Worm (Caenorhabditis elegans) whole organism, L4 larva: Measurements from ENCODE around the gene vps-18.

Source experiments
- D1046.2 ChIP-seq: fragments of 200-800 bp; sonication (Bioruptor generic); IDR thresholded peaks from 2 replicates; pipeline ENCODE4 v1.3.6; 2022; ENCODE audit warnings: missing genetic modification characterization, missing compliant biosample characterization
- F26F4.8 ChIP-seq: fragments of 200-800 bp; sonication (Bioruptor generic); conservative IDR thresholded peaks from 2 replicates; pipeline ENCODE4 v1.3.6; 2022; ENCODE audit warnings: missing genetic modification characterization, missing compliant biosample characterization
- F44E2.7 ChIP-seq: fragments of 200-800 bp; sonication (Bioruptor generic); IDR thresholded peaks from 2 replicates; pipeline ENCODE4 v2.1.2; 2022; ENCODE audit warnings: missing genetic modification characterization, missing compliant biosample characterization
- T20F7.1 ChIP-seq: fragments of 200-800 bp; sonication (Bioruptor generic); optimal IDR thresholded peaks from 2 replicates; lab custom pipeline; 2018; ENCODE audit warnings: mild to moderate bottlenecking, missing genetic modification characterization, missing compliant biosample characterization
- Y105C5A.15 ChIP-seq: fragments of 200-800 bp; sonication (Bioruptor generic); IDR thresholded peaks from 2 replicates; pipeline ENCODE4 v1.3.6; 2022; ENCODE audit warnings: missing genetic modification characterization, missing compliant biosample characterization
- Y5F2A.4 ChIP-seq: fragments of 200-800 bp; sonication (Bioruptor generic); optimal IDR thresholded peaks from 2 replicates; lab custom pipeline; 2018; ENCODE audit warnings: mild to moderate bottlenecking, missing genetic modification characterization, missing compliant biosample characterization
- ZK337.2 ChIP-seq: fragments of 200-800 bp; sonication (Bioruptor generic); IDR thresholded peaks from 2 replicates; pipeline ENCODE4 v1.3.6; 2022; ENCODE audit warnings: missing genetic modification reagents, missing genetic modification characterization, missing compliant biosample characterization
- ZK546.5 ChIP-seq, 2 experiments: sonication (generic microtip); optimal IDR thresholded peaks; 2 replicates each; lab custom pipeline; 2017; ENCODE audit warnings: missing biosample characterization in 2 of 2, missing genetic modification characterization in 2 of 2
- aha-1 ChIP-seq: fragments of 150-350 bp; peaks from one replicate; lab custom pipeline; 2014; ENCODE audit warnings: missing biosample characterization, missing genetic modification characterization
- aly-2 ChIP-seq: sonication (generic microtip); optimal IDR thresholded peaks from 2 replicates; lab custom pipeline; 2018; ENCODE audit warnings: missing biosample characterization, missing genetic modification characterization
- ceh-20 ChIP-seq: fragments of 200-800 bp; sonication (Bioruptor generic); IDR thresholded peaks from 2 replicates; pipeline ENCODE4 v1.3.6; 2022; ENCODE audit warnings: missing genetic modification reagents, missing genetic modification characterization, missing compliant biosample characterization
- ceh-82 ChIP-seq: sonication (generic microtip); optimal IDR thresholded peaks from 2 replicates; lab custom pipeline; 2017; ENCODE audit warnings: missing biosample characterization, missing genetic modification characterization
- daf-19 ChIP-seq: fragments of 200-800 bp; sonication (Bioruptor generic); conservative IDR thresholded peaks from 2 replicates; pipeline ENCODE4 v1.3.6; 2022; ENCODE audit warnings: missing genetic modification characterization, missing compliant biosample characterization
- daf-8 ChIP-seq: fragments of 200-800 bp; sonication (Bioruptor generic); IDR thresholded peaks from 2 replicates; pipeline ENCODE4 v1.3.6; 2022; ENCODE audit warnings: missing genetic modification characterization, missing compliant biosample characterization
- dmd-8 ChIP-seq: fragments of 200-800 bp; sonication (Bioruptor generic); IDR thresholded peaks from 2 replicates; pipeline ENCODE4 v1.3.6; 2022; ENCODE audit warnings: missing genetic modification characterization, missing compliant biosample characterization
- dmd-9 ChIP-seq: fragments of 200-800 bp; sonication (Bioruptor generic); IDR thresholded peaks from 2 replicates; pipeline ENCODE4 v1.3.6; 2022; ENCODE audit warnings: missing genetic modification reagents, missing genetic modification characterization, missing compliant biosample characterization
- dpl-1 ChIP-seq: fragments of 150-350 bp; optimal IDR thresholded peaks from 2 replicates; lab custom pipeline; 2014; ENCODE audit warnings: missing biosample characterization, missing genetic modification reagents, missing genetic modification characterization
- fkh-10 ChIP-seq: fragments of 150-350 bp; optimal IDR thresholded peaks from 2 replicates; lab custom pipeline; 2014; ENCODE audit warnings: missing biosample characterization, missing genetic modification reagents, missing genetic modification characterization
- fos-1 ChIP-seq: fragments of 150-350 bp; optimal IDR thresholded peaks from 2 replicates; lab custom pipeline; 2014; ENCODE audit warnings: missing biosample characterization, missing genetic modification characterization
- gei-8 ChIP-seq: fragments of 200-800 bp; sonication (Bioruptor generic); optimal IDR thresholded peaks from 2 replicates; lab custom pipeline; 2018; ENCODE audit warnings: mild to moderate bottlenecking, missing genetic modification characterization, missing compliant biosample characterization
- hif-1 ChIP-seq, 2 experiments: sonication (generic microtip); optimal IDR thresholded peaks; 2 replicates each; lab custom pipeline; 2016 to 2017; ENCODE audit warnings: missing compliant biosample characterization in 2 of 2, missing genetic modification characterization in 2 of 2, missing genetic modification reagents in 2 of 2, missing genotype in 2 of 2, mild to moderate bottlenecking in 1 of 2
- hlh-11 ChIP-seq: fragments of 200-800 bp; sonication (Bioruptor generic); optimal IDR thresholded peaks from 2 replicates; lab custom pipeline; 2018; ENCODE audit warnings: mild to moderate bottlenecking, missing genetic modification characterization, missing compliant biosample characterization
- hlh-30 ChIP-seq: sonication (generic microtip); optimal IDR thresholded peaks from 2 replicates; lab custom pipeline; 2017; ENCODE audit warnings: antibody characterized with exemption, mild to moderate bottlenecking, missing genetic modification characterization, missing compliant biosample characterization; ENCODE audit not compliant: insufficient read depth
- lin-1 ChIP-seq: fragments of 200-800 bp; sonication (Bioruptor generic); IDR thresholded peaks from 2 replicates; pipeline ENCODE4 v1.3.6; 2022; ENCODE audit warnings: missing genetic modification reagents, missing genetic modification characterization, missing compliant biosample characterization
- lin-13 ChIP-seq: fragments of 150-350 bp; optimal IDR thresholded peaks from 2 replicates; lab custom pipeline; 2014; ENCODE audit warnings: missing biosample characterization, missing genetic modification reagents, missing genetic modification characterization
- lin-29 ChIP-seq: fragments of 200-800 bp; sonication (Bioruptor generic); IDR thresholded peaks from 2 replicates; pipeline ENCODE4 v1.3.6; 2022; ENCODE audit warnings: missing genetic modification reagents, missing genetic modification characterization, missing compliant biosample characterization
- lsy-2 ChIP-seq, 2 experiments: fragments of 150-350 bp in 1 of 2; sonication (generic microtip) in 1 of 2; optimal IDR thresholded peaks; 2 replicates each; lab custom pipeline; 2014 to 2017; ENCODE audit warnings: missing biosample characterization in 2 of 2, missing genetic modification characterization in 2 of 2
- mdl-1 ChIP-seq, 2 experiments: fragments of 150-350 bp in 1 of 2; sonication (generic microtip) in 1 of 2; optimal IDR thresholded peaks; 2 replicates each; lab custom pipeline; 2014 to 2017; ENCODE audit warnings: missing biosample characterization in 2 of 2, missing genetic modification characterization in 2 of 2
- mdt-29 ChIP-seq: fragments of 200-800 bp; sonication (Bioruptor generic); IDR thresholded peaks from 2 replicates; pipeline ENCODE4 v1.3.6; 2022; ENCODE audit warnings: missing genetic modification reagents, missing genetic modification characterization, missing compliant biosample characterization
- mep-1 ChIP-seq: fragments of 150-350 bp; sonication (generic microtip); optimal IDR thresholded peaks from 3 replicates; lab custom pipeline; 2014; ENCODE audit warnings: missing biosample characterization, missing genetic modification characterization
- mxl-2 ChIP-seq: fragments of 200-800 bp; sonication (Bioruptor generic); conservative IDR thresholded peaks from 2 replicates; pipeline ENCODE4 v1.3.6; 2022; ENCODE audit warnings: missing genetic modification reagents, missing genetic modification characterization, missing compliant biosample characterization
- nhr-111 ChIP-seq: fragments of 200-800 bp; sonication (Bioruptor generic); optimal IDR thresholded peaks from 2 replicates; lab custom pipeline; 2018; ENCODE audit warnings: mild to moderate bottlenecking, missing genetic modification characterization, missing compliant biosample characterization
- nhr-25 ChIP-seq: sonication (generic microtip); optimal IDR thresholded peaks from 2 replicates; lab custom pipeline; 2017; ENCODE audit warnings: missing genetic modification characterization, mild to moderate bottlenecking, missing compliant biosample characterization, antibody characterized with exemption, moderate library complexity, borderline replicate concordance; ENCODE audit not compliant: insufficient read depth
- nhr-41 ChIP-seq: fragments of 200-800 bp; sonication (Bioruptor generic); IDR thresholded peaks from 2 replicates; pipeline ENCODE4 v1.3.6; 2022; ENCODE audit warnings: missing genetic modification reagents, missing genetic modification characterization, missing compliant biosample characterization
- nhr-48 ChIP-seq: sonication (generic microtip); optimal IDR thresholded peaks from 2 replicates; lab custom pipeline; 2016; ENCODE audit warnings: mild to moderate bottlenecking, missing genetic modification characterization, missing compliant biosample characterization
- nhr-6 ChIP-seq: fragments of 150-350 bp; optimal IDR thresholded peaks from 2 replicates; lab custom pipeline; 2014; ENCODE audit warnings: missing biosample characterization, missing genetic modification characterization
- nhr-77 ChIP-seq: fragments of 150-350 bp; optimal IDR thresholded peaks from 2 replicates; lab custom pipeline; 2014; ENCODE audit warnings: missing biosample characterization, missing genetic modification characterization
- pha-4 ChIP-seq, 2 experiments: fragments of 150-350 bp in 1 of 2; fragments of 200-800 bp in 1 of 2; sonication (Bioruptor generic) in 1 of 2; IDR thresholded peaks in 1 of 2; optimal IDR thresholded peaks in 1 of 2; 2 replicates each; pipeline versions ENCODE4 v1.3.6 to Lab custom; 2014 to 2022; ENCODE audit warnings: missing genetic modification characterization in 2 of 2, missing genetic modification reagents in 2 of 2, missing biosample characterization in 1 of 2, missing compliant biosample characterization in 1 of 2
- php-3 ChIP-seq: fragments of 200-800 bp; sonication (Bioruptor generic); IDR thresholded peaks from 2 replicates; pipeline ENCODE4 v1.3.6; 2022; ENCODE audit warnings: missing genetic modification reagents, missing genetic modification characterization, missing compliant biosample characterization
- saeg-2 ChIP-seq: fragments of 200-800 bp; sonication (Bioruptor generic); IDR thresholded peaks from 2 replicates; pipeline ENCODE4 v1.3.6; 2022; ENCODE audit warnings: missing genetic modification reagents, missing genetic modification characterization, missing compliant biosample characterization
- sdz-12 ChIP-seq: fragments of 200-800 bp; sonication (Bioruptor generic); optimal IDR thresholded peaks from 2 replicates; lab custom pipeline; 2018; ENCODE audit warnings: mild to moderate bottlenecking, missing genetic modification characterization, missing compliant biosample characterization
- skn-1 ChIP-seq: fragments of 150-350 bp; optimal IDR thresholded peaks from 2 replicates; lab custom pipeline; 2014; ENCODE audit warnings: missing biosample characterization, missing genetic modification characterization
- spr-1 ChIP-seq: sonication (generic microtip); optimal IDR thresholded peaks from 2 replicates; lab custom pipeline; 2016; ENCODE audit warnings: mild to moderate bottlenecking, missing genetic modification characterization, missing compliant biosample characterization
- unc-130 ChIP-seq: sonication (generic microtip); optimal IDR thresholded peaks from 2 replicates; lab custom pipeline; 2016; ENCODE audit warnings: missing genetic modification reagents, missing genetic modification characterization, missing compliant biosample characterization
- unc-62 ChIP-seq, 3 experiments: fragments of 150-350 bp in 1 of 3; sonication (generic microtip); optimal IDR thresholded peaks in 2 of 3; peaks in 1 of 3; 1 replicate in 1 of 3; 2 replicates in 2 of 3; lab custom pipeline; 2014 to 2017; ENCODE audit warnings: missing biosample characterization in 3 of 3, missing genetic modification characterization in 3 of 3, missing genetic modification reagents in 3 of 3, missing genotype in 1 of 3
- zag-1 ChIP-seq: fragments of 150-350 bp; optimal IDR thresholded peaks from 2 replicates; lab custom pipeline; 2014; ENCODE audit warnings: missing biosample characterization, missing genetic modification characterization
- zfp-2 ChIP-seq: sonication (generic microtip); optimal IDR thresholded peaks from 2 replicates; lab custom pipeline; 2016; ENCODE audit warnings: mild to moderate bottlenecking, missing genetic modification characterization, missing compliant biosample characterization
- zfp-3 ChIP-seq: fragments of 200-800 bp; sonication (Bioruptor generic); conservative IDR thresholded peaks from 2 replicates; pipeline ENCODE4 v1.3.6; 2022; ENCODE audit warnings: missing genetic modification reagents, missing genetic modification characterization, missing compliant biosample characterization
- ztf-11 ChIP-seq: fragments of 150-350 bp; optimal IDR thresholded peaks from 2 replicates; lab custom pipeline; 2014; ENCODE audit warnings: missing biosample characterization, missing genetic modification characterization

The vps-18 gene

ce11 chrII:4506552-4507291, 45.8 kb downstream of the vps-18 start (continued):
- TF ChIP-seq lin-13 (GFP tag; lab: Kevin White, UChicago) (peak; percentile 23), lin-29 (GFP tag; lab: Robert Waterston, UW) (no peak), F44E2.7 (no peak), mep-1 (tag; lab: Kevin White, UChicago) (peak; percentile 63), saeg-2 (GFP tag; lab: Robert Waterston, UW) (no peak), mdl-1 (tag; optimal IDR thresholded peaks at IDR 0.05; lab: Kevin White, UChicago) (peak in 1 of 2 experiments; percentile 82), fos-1 (tag; lab: Kevin White, UChicago) (no peak), T20F7.1 (GFP tag; lab: Kevin White, UChicago) (no peak), gei-8 (GFP tag; lab: Kevin White, UChicago) (no peak), nhr-48 (tag; lab: Kevin White, UChicago) (no peak), spr-1 (tag; lab: Kevin White, UChicago) (no peak), zfp-3 (GFP tag; lab: Robert Waterston, UW) (no peak), aha-1 (tag; lab: Kevin White, UChicago) (peak; percentile 60), nhr-111 (GFP tag; lab: Kevin White, UChicago) (no peak), nhr-77 (tag; lab: Kevin White, UChicago) (no peak), ZK546.5 (tag; optimal IDR thresholded peaks at IDR 0.05; lab: Kevin White, UChicago) (no peak), hlh-30 (tag; lab: Kevin White, UChicago) (peak; percentile 90), aly-2 (tag; lab: Kevin White, UChicago) (no peak), unc-130 (GFP tag; lab: Kevin White, UChicago) (no peak), ztf-11 (tag; lab: Kevin White, UChicago) (no peak), nhr-25 (tag; lab: Kevin White, UChicago) (no peak), ceh-20 (peak; percentile 40; the same call in 1 of the 2 replicates), zag-1 (no peak), mxl-2 (GFP tag; lab: Robert Waterston, UW) (no peak), dpl-1 (peak; percentile 46), sdz-12 (no peak), lsy-2 (tag; optimal IDR thresholded peaks at IDR 0.05; lab: Kevin White, UChicago) (peak; percentile 73 to 76), nhr-6 (tag; lab: Kevin White, UChicago) (no peak), ZK337.2 (GFP tag; lab: Robert Waterston, UW) (no peak), daf-19 (GFP tag; lab: Robert Waterston, UW) (no peak), hlh-11 (tag; lab: Kevin White, UChicago) (peak; percentile 70), php-3 (GFP tag; lab: Robert Waterston, UW) (no peak), fkh-10 (GFP tag; lab: Kevin White, UChicago) (no peak), unc-62 (GFP tag; optimal IDR thresholded peaks at IDR 0.05 in 1 of 2; lab: Kevin White, UChicago) (peak in 1 of 2 experiments; percentile 93), unc-62 (tag; optimal IDR thresholded peaks at IDR 0.05; lab: Kevin White, UChicago) (no peak), skn-1 (no peak), nhr-41 (GFP tag; lab: Robert Waterston, UW) (no peak), D1046.2 (GFP tag; lab: Robert Waterston, UW) (no peak), mdt-29 (no peak), dmd-8 (no peak), zfp-2 (tag; lab: Kevin White, UChicago) (no peak), hif-1 (tag; optimal IDR thresholded peaks at IDR 0.05; lab: Kevin White, UChicago) (peak in 1 of 2 experiments; percentile 49), ceh-82 (tag; lab: Kevin White, UChicago) (no peak), pha-4 (GFP tag; IDR thresholded peaks at IDR 0.05; lab: Robert Waterston, UW) (peak; percentile 47; the same call in 1 of the 2 replicates), pha-4 (tag; optimal IDR thresholded peaks at IDR 0.05; lab: Kevin White, UChicago) (peak; percentile 8), daf-8 (GFP tag; lab: Robert Waterston, UW) (no peak), Y105C5A.15 (GFP tag; lab: Robert Waterston, UW) (no peak), Y5F2A.4 (no peak), F26F4.8 (GFP tag; lab: Robert Waterston, UW) (no peak), lin-1 (GFP tag; lab: Robert Waterston, UW) (0 out of 2 replicates have a peak, but pooled peaks have one; percentile 44), dmd-9 (GFP tag; lab: Robert Waterston, UW) (no peak)
